Worm (Caenorhabditis elegans) whole organism, L1 larva: Measurements from ENCODE around the gene lite-1.

Experiments
- C16A3.4 ChIP-seq: fragments of 150-350 bp; optimal IDR thresholded peaks from 2 replicates; lab custom pipeline; 2014; ENCODE audit warnings: missing biosample characterization, missing genetic modification characterization
- C34B4.2 ChIP-seq: sonication (generic microtip); optimal IDR thresholded peaks from 2 replicates; lab custom pipeline; 2017; ENCODE audit warnings: mild to moderate bottlenecking, missing genetic modification characterization, missing compliant biosample characterization
- Y116A8C.19 ChIP-seq: sonication (generic microtip); optimal IDR thresholded peaks from 2 replicates; lab custom pipeline; 2016; ENCODE audit warnings: missing compliant biosample characterization, missing genetic modification characterization, borderline replicate concordance
- alr-1 ChIP-seq: fragments of 200-800 bp; sonication (Bioruptor generic); optimal IDR thresholded peaks from 2 replicates; lab custom pipeline; 2018; ENCODE audit warnings: borderline replicate concordance, mild to moderate bottlenecking, missing genetic modification characterization, missing compliant biosample characterization
- aly-2 ChIP-seq: fragments of 150-350 bp; optimal IDR thresholded peaks from 2 replicates; lab custom pipeline; 2014; ENCODE audit warnings: missing biosample characterization, missing genetic modification characterization
- ceh-63 ChIP-seq: fragments of 200-800 bp; sonication (Bioruptor generic); optimal IDR thresholded peaks from 2 replicates; lab custom pipeline; 2018; ENCODE audit warnings: mild to moderate bottlenecking, missing genetic modification characterization, missing compliant biosample characterization
- ceh-8 ChIP-seq: fragments of 200-800 bp; sonication (Bioruptor generic); optimal IDR thresholded peaks from 2 replicates; lab custom pipeline; 2018; ENCODE audit warnings: mild to moderate bottlenecking, missing genetic modification characterization, moderate library complexity, missing compliant biosample characterization
- ceh-88 ChIP-seq: fragments of 200-800 bp; sonication (Bioruptor generic); IDR thresholded peaks from 2 replicates; pipeline ENCODE4 v1.3.6; 2022; ENCODE audit warnings: missing genetic modification characterization, missing compliant biosample characterization
- ces-1 ChIP-seq: fragments of 150-350 bp; optimal IDR thresholded peaks from 2 replicates; lab custom pipeline; 2014; ENCODE audit warnings: missing biosample characterization, missing genetic modification reagents, missing genetic modification characterization
- dpl-1 ChIP-seq, 3 experiments: fragments of 150-350 bp in 2 of 3; sonication (generic microtip) in 1 of 3; optimal IDR thresholded peaks; 2 replicates each; lab custom pipeline; 2014 to 2017; ENCODE audit warnings: missing biosample characterization in 3 of 3, missing genetic modification characterization in 3 of 3, missing genetic modification reagents in 3 of 3
- dsc-1 ChIP-seq: sonication (generic microtip); optimal IDR thresholded peaks from 2 replicates; lab custom pipeline; 2016; ENCODE audit warnings: mild to moderate bottlenecking, missing genetic modification characterization, missing compliant biosample characterization
- efl-3 ChIP-seq: fragments of 200-800 bp; sonication (Bioruptor generic); optimal IDR thresholded peaks from 2 replicates; lab custom pipeline; 2018; ENCODE audit warnings: mild to moderate bottlenecking, missing genetic modification characterization, missing compliant biosample characterization
- egl-13 ChIP-seq: sonication (generic microtip); optimal IDR thresholded peaks from 2 replicates; lab custom pipeline; 2016; ENCODE audit warnings: missing genotype, missing genetic modification reagents, missing genetic modification characterization, missing compliant biosample characterization
- egl-27 ChIP-seq, 2 experiments: fragments of 150-350 bp in 1 of 2; sonication (generic microtip); optimal IDR thresholded peaks; 3 replicates each; lab custom pipeline; 2017 to 2018; ENCODE audit warnings: missing biosample characterization in 2 of 2, missing genetic modification characterization in 2 of 2, missing genetic modification reagents in 2 of 2
- elt-2 ChIP-seq: sonication (generic microtip); optimal IDR thresholded peaks from 2 replicates; lab custom pipeline; 2016; ENCODE audit warnings: missing genetic modification characterization, mild to moderate bottlenecking, inconsistent platforms, missing compliant biosample characterization, missing genetic modification reagents
- elt-3 ChIP-seq, 6 experiments: fragments of 150-350 bp in 1 of 6; sonication (generic microtip); optimal IDR thresholded peaks; 2 replicates each; lab custom pipeline; 2017 to 2018; ENCODE audit warnings: missing biosample characterization in 6 of 6, missing genetic modification characterization in 6 of 6, inconsistent platforms in 1 of 6
- ets-5 ChIP-seq: fragments of 200-800 bp; sonication (Bioruptor generic); IDR thresholded peaks from 2 replicates; pipeline ENCODE4 v1.3.6; 2022; ENCODE audit warnings: missing genetic modification characterization, missing compliant biosample characterization
- fkh-4 ChIP-seq: sonication (generic microtip); optimal IDR thresholded peaks from 2 replicates; lab custom pipeline; 2016; ENCODE audit warnings: missing compliant biosample characterization, missing genetic modification characterization, borderline replicate concordance
- jun-1 ChIP-seq: fragments of 150-350 bp; optimal IDR thresholded peaks from 2 replicates; lab custom pipeline; 2014; ENCODE audit warnings: missing biosample characterization, missing genetic modification reagents, missing genetic modification characterization
- lin-14 ChIP-seq: fragments of 200-800 bp; sonication (Bioruptor generic); optimal IDR thresholded peaks from 2 replicates; lab custom pipeline; 2018; ENCODE audit warnings: mild to moderate bottlenecking, missing genetic modification characterization, moderate library complexity, missing compliant biosample characterization
- lin-15B ChIP-seq: fragments of 150-350 bp; sonication (generic microtip); optimal IDR thresholded peaks from 3 replicates; lab custom pipeline; 2014; ENCODE audit warnings: missing biosample characterization, missing genetic modification characterization
- lin-35 ChIP-seq, 2 experiments: fragments of 150-350 bp; optimal IDR thresholded peaks; 2 replicates each; lab custom pipeline; 2014; ENCODE audit warnings: missing biosample characterization in 2 of 2, missing genetic modification characterization in 2 of 2, missing genetic modification reagents in 2 of 2
- lin-39 ChIP-seq: fragments of 150-350 bp; optimal IDR thresholded peaks from 2 replicates; lab custom pipeline; 2014; ENCODE audit warnings: missing biosample characterization, missing genetic modification reagents, missing genetic modification characterization
- lir-3 ChIP-seq: sonication (generic microtip); optimal IDR thresholded peaks from 2 replicates; lab custom pipeline; 2016; ENCODE audit warnings: mild to moderate bottlenecking, missing genetic modification characterization, moderate library complexity, missing compliant biosample characterization; ENCODE audit not compliant: poor library complexity
- mef-2 ChIP-seq: fragments of 150-350 bp; optimal IDR thresholded peaks from 2 replicates; lab custom pipeline; 2014; ENCODE audit warnings: missing biosample characterization, missing genetic modification characterization
- nhr-11 ChIP-seq: fragments of 150-350 bp; optimal IDR thresholded peaks from 2 replicates; lab custom pipeline; 2014; ENCODE audit warnings: missing biosample characterization, missing genetic modification characterization
- nhr-12 ChIP-seq: sonication (generic microtip); optimal IDR thresholded peaks from 2 replicates; lab custom pipeline; 2017; ENCODE audit warnings: missing biosample characterization, missing genetic modification characterization
- nhr-71 ChIP-seq: sonication (generic microtip); optimal IDR thresholded peaks from 2 replicates; lab custom pipeline; 2016; ENCODE audit warnings: mild to moderate bottlenecking, missing genetic modification characterization, moderate library complexity, missing compliant biosample characterization
- nhr-77 ChIP-seq: fragments of 150-350 bp; optimal IDR thresholded peaks from 2 replicates; lab custom pipeline; 2014; ENCODE audit warnings: missing biosample characterization, missing genetic modification characterization
- nhr-90 ChIP-seq: sonication (generic microtip); optimal IDR thresholded peaks from 2 replicates; lab custom pipeline; 2016; ENCODE audit warnings: mild to moderate bottlenecking, missing genetic modification characterization, missing compliant biosample characterization; ENCODE audit not compliant: poor library complexity
- pax-3 ChIP-seq: fragments of 200-800 bp; sonication (Bioruptor generic); optimal IDR thresholded peaks from 2 replicates; lab custom pipeline; 2018; ENCODE audit warnings: mild to moderate bottlenecking, missing genetic modification characterization, moderate library complexity, missing compliant biosample characterization
- pqm-1 ChIP-seq: sonication (generic microtip); optimal IDR thresholded peaks from 3 replicates; lab custom pipeline; 2017; ENCODE audit warnings: missing biosample characterization, missing genetic modification characterization
- rnt-1 ChIP-seq: sonication (generic microtip); optimal IDR thresholded peaks from 2 replicates; lab custom pipeline; 2016; ENCODE audit warnings: mild to moderate bottlenecking, missing genetic modification characterization, moderate library complexity, missing compliant biosample characterization
- skn-1 ChIP-seq: fragments of 150-350 bp; optimal IDR thresholded peaks from 2 replicates; lab custom pipeline; 2014; ENCODE audit warnings: missing biosample characterization, missing genetic modification characterization
- snpc-4 ChIP-seq: fragments of 150-350 bp; optimal IDR thresholded peaks from 2 replicates; lab custom pipeline; 2014; ENCODE audit warnings: missing biosample characterization, missing genetic modification characterization
- snu-23 ChIP-seq: sonication (generic microtip); optimal IDR thresholded peaks from 2 replicates; lab custom pipeline; 2016; ENCODE audit warnings: missing genetic modification characterization, missing compliant biosample characterization
- sox-4 ChIP-seq: sonication (generic microtip); optimal IDR thresholded peaks from 2 replicates; lab custom pipeline; 2016; ENCODE audit warnings: missing genetic modification characterization, missing compliant biosample characterization
- sptf-1 ChIP-seq: fragments of 150-350 bp; optimal IDR thresholded peaks from 2 replicates; lab custom pipeline; 2014; ENCODE audit warnings: missing biosample characterization, missing genetic modification characterization
- sup-37 ChIP-seq: fragments of 200-800 bp; sonication (Bioruptor generic); optimal IDR thresholded peaks from 2 replicates; lab custom pipeline; 2018; ENCODE audit warnings: mild to moderate bottlenecking, missing genetic modification characterization, missing compliant biosample characterization
- swsn-7 ChIP-seq: sonication (generic microtip); optimal IDR thresholded peaks from 2 replicates; lab custom pipeline; 2016; ENCODE audit warnings: missing genetic modification characterization, missing compliant biosample characterization
- tlp-1 ChIP-seq: fragments of 150-350 bp; optimal IDR thresholded peaks from 2 replicates; lab custom pipeline; 2014; ENCODE audit warnings: missing biosample characterization, missing genetic modification characterization
- unc-30 ChIP-seq: sonication (generic microtip); optimal IDR thresholded peaks from 2 replicates; lab custom pipeline; 2017; ENCODE audit warnings: missing biosample characterization, missing genetic modification characterization
- unc-62 ChIP-seq: fragments of 150-350 bp; optimal IDR thresholded peaks from 2 replicates; lab custom pipeline; 2014; ENCODE audit warnings: missing biosample characterization, missing genetic modification reagents, missing genetic modification characterization
- unc-86 ChIP-seq: sonication (generic microtip); optimal IDR thresholded peaks from 2 replicates; lab custom pipeline; 2016; ENCODE audit warnings: missing genetic modification characterization, missing compliant biosample characterization
- unc-98 ChIP-seq: fragments of 200-800 bp; sonication (Bioruptor generic); IDR thresholded peaks from 2 replicates; pipeline ENCODE4 v1.3.6; 2022; ENCODE audit warnings: missing genetic modification characterization, missing compliant biosample characterization
- vab-15 ChIP-seq: sonication (generic microtip); optimal IDR thresholded peaks from 2 replicates; lab custom pipeline; 2017; ENCODE audit warnings: missing genotype, mild to moderate bottlenecking, missing genetic modification characterization, missing compliant biosample characterization
- zip-4 ChIP-seq: fragments of 200-800 bp; sonication (Bioruptor generic); optimal IDR thresholded peaks from 2 replicates; lab custom pipeline; 2018; ENCODE audit warnings: mild to moderate bottlenecking, missing genetic modification characterization, moderate library complexity, missing compliant biosample characterization
- ztf-4 ChIP-seq: fragments of 150-350 bp; optimal IDR thresholded peaks from 2 replicates; lab custom pipeline; 2014; ENCODE audit warnings: missing biosample characterization, missing genetic modification characterization

Gene lite-1

DNA sequence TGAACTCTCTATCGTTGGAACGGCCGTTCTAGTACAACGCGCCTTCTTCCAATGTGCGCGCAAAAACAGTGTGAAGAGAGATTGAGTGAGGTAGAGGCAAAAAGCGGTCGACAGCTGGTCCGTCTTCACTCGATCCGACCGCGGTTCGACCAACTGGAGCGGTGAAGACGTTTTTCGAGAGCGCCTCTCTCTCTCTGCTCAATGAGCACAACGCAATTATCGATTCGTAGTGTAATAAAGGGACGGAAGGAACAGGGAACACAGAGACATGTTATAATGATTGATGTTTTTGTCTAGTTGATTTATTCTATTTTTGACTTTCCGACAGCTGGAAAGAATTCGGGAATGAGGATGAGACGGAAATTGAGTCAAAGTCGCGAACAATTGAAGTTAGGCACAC is 5.7 kb downstream of the lite-1 start:
- TF ChIP-seq rnt-1 (tag; lab: Kevin White, UChicago), result peak; percentile 22
- TF ChIP-seq lin-35 (GFP tag; optimal IDR thresholded peaks at IDR 0.05; lab: Kevin White, UChicago), result no peak
- TF ChIP-seq lin-14 (GFP tag; lab: Kevin White, UChicago), result peak; percentile 41

- TF ChIP-seq ces-1 (GFP tag; lab: Kevin White, UChicago) (no peak), efl-3 (GFP tag; lab: Kevin White, UChicago) (no peak), egl-27 (tag; optimal IDR thresholded peaks at IDR 0.05; lab: Kevin White, UChicago) (no peak), ceh-8 (no peak), egl-13 (no peak), dsc-1 (tag; lab: Kevin White, UChicago) (peak; percentile 96), fkh-4 (tag; lab: Kevin White, UChicago) (peak; percentile 61), lin-35 (GFP tag; optimal IDR thresholded peaks at IDR 0.05; lab: Kevin White, UChicago) (no peak), dpl-1 (GFP tag; optimal IDR thresholded peaks at IDR 0.05; lab: Kevin White, UChicago) (no peak), tlp-1 (tag; lab: Kevin White, UChicago) (no peak)
Observed at ce11 chrX:6221097-6221496, 9.5 kb downstream of the lite-1 start.

- TF ChIP-seq pax-3 (tag; lab: Kevin White, UChicago), result no peak
- TF ChIP-seq alr-1 (tag; lab: Kevin White, UChicago), result no peak
- no peak for TF ChIP-seq efl-3 (GFP tag; lab: Kevin White, UChicago)
- no peak for TF ChIP-seq vab-15 (tag; lab: Kevin White, UChicago)
- peak; percentile 69 for TF ChIP-seq C16A3.4 (tag; lab: Kevin White, UChicago)
- no peak for TF ChIP-seq sox-4 (tag; lab: Kevin White, UChicago)
- TF ChIP-seq lin-14 (GFP tag; lab: Kevin White, UChicago), result peak; percentile 66
- TF ChIP-seq C34B4.2, result no peak
- TF ChIP-seq Y116A8C.19 (tag; lab: Kevin White, UChicago), result no peak
- peak; percentile 23 for TF ChIP-seq lir-3 (tag; lab: Kevin White, UChicago)
- no peak for TF ChIP-seq lin-39
- TF ChIP-seq nhr-90, result peak; percentile 67
- peak in 1 of 6 experiments; percentile 58 for TF ChIP-seq elt-3 (tag; optimal IDR thresholded peaks at IDR 0.05; lab: Kevin White, UChicago)
- TF ChIP-seq snu-23 (GFP tag; lab: Kevin White, UChicago), result peak; percentile 76
- TF ChIP-seq unc-62 (GFP tag; lab: Kevin White, UChicago), result no peak
- TF ChIP-seq snpc-4 (tag; lab: Kevin White, UChicago), result no peak
- TF ChIP-seq lin-15B, result no peak
- TF ChIP-seq tlp-1 (tag; lab: Kevin White, UChicago), result no peak
- TF ChIP-seq sptf-1 (tag; lab: Kevin White, UChicago), result no peak
- peak; percentile 23 for TF ChIP-seq skn-1 (tag; lab: Kevin White, UChicago)
- no peak for TF ChIP-seq mef-2 (tag; lab: Kevin White, UChicago)
- no peak for TF ChIP-seq sup-37 (GFP tag; lab: Kevin White, UChicago)
- peak; percentile 23 for TF ChIP-seq jun-1 (tag; lab: Kevin White, UChicago)
- no peak for TF ChIP-seq unc-30 (tag; lab: Kevin White, UChicago)
- peak; percentile 5; the same call in 1 of the 2 replicates for TF ChIP-seq unc-98 (GFP tag; lab: Robert Waterston, UW)
- TF ChIP-seq elt-2 (tag; lab: Kevin White, UChicago), result no peak
- no peak for TF ChIP-seq nhr-12
- peak; percentile 50 for TF ChIP-seq swsn-7 (tag; lab: Kevin White, UChicago)
- TF ChIP-seq nhr-71 (tag; lab: Kevin White, UChicago), result peak; percentile 72
- TF ChIP-seq unc-86, result peak; percentile 45
- TF ChIP-seq pqm-1 (tag; lab: Kevin White, UChicago), result no peak
- TF ChIP-seq ets-5 (GFP tag; lab: Robert Waterston, UW), result no peak
- TF ChIP-seq fkh-4 (tag; lab: Kevin White, UChicago), result no peak
- no peak for TF ChIP-seq aly-2
- TF ChIP-seq ztf-4 (tag; lab: Kevin White, UChicago), result no peak
- peak; percentile 14 for TF ChIP-seq nhr-77 (tag; lab: Kevin White, UChicago)
- TF ChIP-seq zip-4 (GFP tag; lab: Kevin White, UChicago), result no peak
- TF ChIP-seq ceh-88, result peak; percentile 42; the same call in 1 of the 2 replicates
- no peak for TF ChIP-seq nhr-11
- no peak for TF ChIP-seq ceh-63 (GFP tag; lab: Kevin White, UChicago)
Observed at ce11 chrX:6219892-6220291, 10.7 kb downstream of the lite-1 start.
